Fruit fly (Drosophila melanogaster): ENCODE data around the gene Sf3a2.

The Sf3a2 gene

dm6 chr3L:12805660-12806289 is 8.0 kb downstream of the Sf3a2 start, which contains the start of gene Sap130:
TSS of gene Sap130 (plus strand) at chr3L:12805902.
- TF ChIP-seq Hr38 (GFP tag; optimal IDR thresholded peaks at IDR 0.05) (no peak), Eip78C (GFP tag) (peak; percentile 20), dsx (GFP tag; optimal IDR thresholded peaks at IDR 0.05; ENCODE audit: poor library complexity, severe bottlenecking) (peak; percentile 2), achi (GFP tag; optimal IDR thresholded peaks at IDR 0.05) (no peak)

- no peak for TF ChIP-seq CG3919 (GFP tag; optimal IDR thresholded peaks at IDR 0.05)
- TF ChIP-seq CG6276 (GFP tag; optimal IDR thresholded peaks at IDR 0.05), result no peak
- TF ChIP-seq eg (GFP tag; IDR thresholded peaks at IDR 0.05), result no peak
- no peak for TF ChIP-seq CG11294 (GFP tag; IDR thresholded peaks at IDR 0.05)
- TF ChIP-seq Ets21C (GFP tag; optimal IDR thresholded peaks at IDR 0.05), result no peak
- TF ChIP-seq dsx (GFP tag; optimal IDR thresholded peaks at IDR 0.05; ENCODE audit: poor library complexity, severe bottlenecking), result no peak
- no peak for TF ChIP-seq CG6808 (GFP tag; optimal IDR thresholded peaks at IDR 0.05)
- peak; percentile 49; the same call in 2 of the 3 replicates for TF ChIP-seq CG6163 (GFP tag; IDR thresholded peaks at IDR 0.05)
- no peak for TF ChIP-seq Blimp-1 (GFP tag; optimal IDR thresholded peaks at IDR 0.05)
- TF ChIP-seq CG1621 (tag; optimal IDR thresholded peaks at IDR 0.05), result no peak
- TF ChIP-seq CG8119 (GFP tag; IDR thresholded peaks at IDR 0.05), result no peak
- peak; percentile 9 for TF ChIP-seq Sox14 (GFP tag; optimal IDR thresholded peaks at IDR 0.05)
- TF ChIP-seq CG6854 (GFP tag; optimal IDR thresholded peaks at IDR 0.05), result peak; percentile 44
- TF ChIP-seq vri (GFP tag; optimal IDR thresholded peaks at IDR 0.05), result peak; percentile 33
- TF ChIP-seq esn (GFP tag; optimal IDR thresholded peaks at IDR 0.05), result peak; percentile 8
- no peak for TF ChIP-seq CG8319 (GFP tag; optimal IDR thresholded peaks at IDR 0.05)
- TF ChIP-seq cyc (GFP tag; optimal IDR thresholded peaks at IDR 0.05), result no peak
- TF ChIP-seq svp (GFP tag), result no peak
- no peak for TF ChIP-seq CG31627 (GFP tag; optimal IDR thresholded peaks at IDR 0.05)
- no peak for TF ChIP-seq Hr38 (GFP tag; optimal IDR thresholded peaks at IDR 0.05)
- no peak for TF ChIP-seq dac (GFP tag; optimal IDR thresholded peaks at IDR 0.05)
- TF ChIP-seq Eip78C (GFP tag), result peak; percentile 85
Observed at dm6 chr3L:12804730-12805170, 9.1 kb downstream of the Sf3a2 start, which contains the start of gene Atg1. TSS of gene Atg1 (minus strand) at chr3L:12805116.

DNA sequence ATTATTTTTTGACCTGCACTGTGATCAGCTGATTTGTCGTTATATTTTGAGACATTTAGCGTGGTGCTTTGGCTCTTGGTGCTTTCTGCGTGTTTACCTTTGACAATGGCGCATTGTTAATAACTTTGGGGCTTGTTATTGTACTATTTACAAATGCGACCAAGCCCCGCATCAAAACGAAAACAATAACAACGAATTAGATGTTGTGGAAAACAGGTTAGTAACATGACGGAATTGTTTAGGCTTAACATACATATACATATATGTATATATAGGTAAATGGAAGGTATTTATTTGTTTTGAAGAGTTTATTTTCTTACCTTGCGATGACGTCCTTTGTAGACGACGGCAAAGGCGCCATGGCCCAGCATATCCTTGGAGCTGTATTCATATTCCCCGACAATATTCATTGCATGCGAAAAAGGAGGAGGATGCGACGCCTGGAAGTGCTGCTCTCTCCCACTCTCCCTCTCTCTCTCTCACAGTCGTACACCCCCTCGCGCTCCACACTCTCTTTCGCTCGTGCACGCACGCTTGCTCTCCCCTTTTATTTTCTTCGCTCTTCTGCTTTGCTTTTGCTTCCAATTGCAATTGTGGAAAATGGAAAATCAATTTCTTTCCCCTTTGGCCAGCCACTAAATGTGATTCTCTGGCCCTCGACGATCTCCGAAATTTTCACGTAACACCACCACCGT is 9.6 kb downstream of the Sf3a2 start:
- no peak for TF ChIP-seq Sox15 (GFP tag; optimal IDR thresholded peaks at IDR 0.05)
- TF ChIP-seq ss (GFP tag; optimal IDR thresholded peaks at IDR 0.05), result peak; percentile 30 to 67
- TF ChIP-seq Eip78C (GFP tag), result peak; percentile 37
- no peak for TF ChIP-seq CG11902 (GFP tag; optimal IDR thresholded peaks at IDR 0.05)
- TF ChIP-seq CG15336 (GFP tag; IDR thresholded peaks at IDR 0.05), result peak; percentile 16; the same call in 1 of the 2 replicates
- TF ChIP-seq CG8119 (GFP tag; IDR thresholded peaks at IDR 0.05), result peak; percentile 22; the same call in 1 of the 3 replicates
- peak; percentile 44; the same call in 2 of the 3 replicates for TF ChIP-seq CG6163 (GFP tag; IDR thresholded peaks at IDR 0.05)
- peak; percentile 53 for TF ChIP-seq fkh (GFP tag; optimal IDR thresholded peaks at IDR 0.05)

DNA sequence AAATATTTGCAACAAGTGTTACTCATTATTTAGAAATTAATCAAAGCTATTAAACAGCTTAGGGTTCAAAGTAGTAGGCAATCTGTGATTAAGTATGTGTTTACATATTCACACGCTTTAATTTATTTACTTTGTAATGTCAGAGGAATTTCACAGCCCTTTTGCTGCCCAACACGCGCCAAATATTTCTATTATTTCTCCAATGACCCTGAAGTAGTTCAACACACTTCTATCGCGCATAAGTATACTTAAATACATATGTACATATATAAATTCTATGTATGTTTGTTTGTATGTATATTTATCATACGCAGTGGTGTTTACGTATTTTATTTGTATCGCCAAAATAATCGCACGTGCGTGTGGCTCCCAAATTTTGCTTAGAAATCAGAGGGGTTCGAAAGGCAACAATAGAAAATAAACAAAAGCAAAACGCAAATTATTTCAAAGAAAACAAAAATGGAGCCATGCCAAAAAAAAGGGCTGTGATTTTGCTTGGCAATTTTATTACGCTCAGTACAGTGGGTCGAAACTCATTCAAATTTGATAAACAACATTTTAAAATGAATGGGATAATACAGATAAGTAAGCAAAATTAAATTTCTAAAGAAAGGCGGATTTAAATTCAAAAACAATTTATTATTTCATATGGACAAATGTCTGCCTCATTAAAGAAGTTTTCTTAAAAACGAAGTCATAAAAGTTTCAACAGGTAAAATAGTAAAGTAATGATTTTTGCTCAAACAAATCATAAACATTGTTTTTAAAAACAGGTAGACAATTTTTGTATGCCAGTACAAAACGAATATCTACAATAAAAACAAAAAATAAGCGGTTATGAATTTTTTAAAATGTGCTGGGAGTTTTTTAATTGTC is 10.4 kb downstream of the Sf3a2 start:
- TF ChIP-seq CG7368 (GFP tag; optimal IDR thresholded peaks at IDR 0.05) (no peak), net (GFP tag; optimal IDR thresholded peaks at IDR 0.05) (peak; percentile 43), topi (GFP tag; optimal IDR thresholded peaks at IDR 0.05) (peak; percentile 30), CG1621 (tag; optimal IDR thresholded peaks at IDR 0.05) (no peak), CG8319 (GFP tag; optimal IDR thresholded peaks at IDR 0.05) (no peak), CG3919 (GFP tag; optimal IDR thresholded peaks at IDR 0.05) (peak; percentile 13), dac (GFP tag; optimal IDR thresholded peaks at IDR 0.05) (no peak), CG31627 (GFP tag; optimal IDR thresholded peaks at IDR 0.05) (peak; percentile 4), achi (GFP tag; optimal IDR thresholded peaks at IDR 0.05) (no peak), ss (GFP tag; optimal IDR thresholded peaks at IDR 0.05) (no peak), Met (GFP tag; optimal IDR thresholded peaks at IDR 0.05) (peak; percentile 36), CG3032 (tag; optimal IDR thresholded peaks at IDR 0.05) (no peak), eg (GFP tag; IDR thresholded peaks at IDR 0.05) (0 out of 3 replicates have a peak, but pooled peaks have one; percentile 21), pdm3 (GFP tag; optimal IDR thresholded peaks at IDR 0.05) (no peak), lz (GFP tag; optimal IDR thresholded peaks at IDR 0.05) (no peak), CG32006 (GFP tag; optimal IDR thresholded peaks at IDR 0.05) (peak; percentile 8), CG11762 (GFP tag; optimal IDR thresholded peaks at IDR 0.05; ENCODE audit: insufficient read depth) (no peak), Hr39 (GFP tag; optimal IDR thresholded peaks at IDR 0.05) (peak; percentile 34), CG15336 (GFP tag; IDR thresholded peaks at IDR 0.05) (0 out of 2 replicates have a peak, but pooled peaks have one; percentile 22), salr (GFP tag; optimal IDR thresholded peaks at IDR 0.05) (peak in 1 of 2 experiments; percentile 10), Eip78C (GFP tag) (peak; percentile 69), Smox (GFP tag; optimal IDR thresholded peaks at IDR 0.05) (peak; percentile 17)
